Fruit fly (Drosophila melanogaster): ENCODE results near the gene CG6576.
A peak's percentile ranks its signal among the peaks of the same experiment; 100 is the strongest.

CG6576 gene

dm6 chr3L:8763037-8763454 lies 7.3 kb downstream of the CG6576 start (continued):
- TF ChIP-seq Sox100B (GFP tag; optimal IDR thresholded peaks at IDR 0.05) (no peak), HmgZ (tag; optimal IDR thresholded peaks at IDR 0.05) (no peak), Poxn (GFP tag; IDR thresholded peaks at IDR 0.05) (no peak), ranshi (GFP tag; IDR thresholded peaks at IDR 0.05) (0 out of 2 replicates have a peak, but pooled peaks have one; percentile 33), CG10431 (GFP tag; optimal IDR thresholded peaks at IDR 0.05) (no peak), CG16863 (GFP tag; optimal IDR thresholded peaks at IDR 0.05) (peak; percentile 24), gro (GFP tag; optimal IDR thresholded peaks at IDR 0.05) (no peak), CG9609 (GFP tag; optimal IDR thresholded peaks at IDR 0.05) (peak; percentile 16), CG10565 (GFP tag; optimal IDR thresholded peaks at IDR 0.05) (no peak), unpg (GFP tag; optimal IDR thresholded peaks at IDR 0.05) (peak; percentile 45), CG10209 (GFP tag; optimal IDR thresholded peaks at IDR 0.05) (peak; percentile 42), CG18011 (GFP tag; optimal IDR thresholded peaks at IDR 0.05) (no peak), CG7357 (GFP tag; IDR thresholded peaks at IDR 0.05) (no peak), CG12299 (tag; optimal IDR thresholded peaks at IDR 0.05) (no peak), Adf1 (GFP tag; IDR thresholded peaks at IDR 0.05) (0 out of 2 replicates have a peak, but pooled peaks have one; percentile 18), pnt (GFP tag; optimal IDR thresholded peaks at IDR 0.05) (no peak), CG3847 (GFP tag; IDR thresholded peaks at IDR 0.05) (peak; percentile 51; the same call in 1 of the 2 replicates), crol (GFP tag; IDR thresholded peaks at IDR 0.05) (peak; percentile 56), Med (GFP tag) (peak; percentile 54), Dref (GFP tag; IDR thresholded peaks at IDR 0.05) (no peak), mld (GFP tag; IDR thresholded peaks at IDR 0.05; ENCODE audit: partially characterized antibody) (0 out of 3 replicates have a peak, but pooled peaks have one; percentile 17), CrebB (tag; optimal IDR thresholded peaks at IDR 0.05) (no peak), jing (GFP tag; optimal IDR thresholded peaks at IDR 0.05) (no peak), CG8281 (tag; optimal IDR thresholded peaks at IDR 0.05) (no peak), jigr1 (GFP tag; IDR thresholded peaks at IDR 0.05) (no peak), Spps (tag; optimal IDR thresholded peaks at IDR 0.05) (no peak), D19A (tag; optimal IDR thresholded peaks at IDR 0.05) (peak; percentile 3), tap (tag; optimal IDR thresholded peaks at IDR 0.05) (no peak), CG30020 (tag; optimal IDR thresholded peaks at IDR 0.05) (no peak), Ravus (GFP tag; IDR thresholded peaks at IDR 0.05) (no peak), E2f2 (GFP tag; IDR thresholded peaks at IDR 0.05) (peak; percentile 38; the same call in 1 of the 2 replicates), CoRest (tag; optimal IDR thresholded peaks at IDR 0.05) (peak; percentile 55), Hr78 (GFP tag; optimal IDR thresholded peaks at IDR 0.05) (no peak), Nf-YA (GFP tag; IDR thresholded peaks at IDR 0.05) (no peak), ara (GFP tag; IDR thresholded peaks at IDR 0.05) (peak; percentile 15; the same call in 1 of the 2 replicates), Ssrp (tag; optimal IDR thresholded peaks at IDR 0.05) (peak; percentile 46), Lim3 (GFP tag; IDR thresholded peaks at IDR 0.05) (no peak), CG11085 (GFP tag; IDR thresholded peaks at IDR 0.05) (0 out of 2 replicates have a peak, but pooled peaks have one; percentile 44), CG7372 (GFP tag; IDR thresholded peaks at IDR 0.05) (0 out of 2 replicates have a peak, but pooled peaks have one; percentile 23), fd64A (GFP tag; optimal IDR thresholded peaks at IDR 0.05) (no peak), tna (GFP tag; IDR thresholded peaks at IDR 0.05; ENCODE audit: partially characterized antibody) (peak; percentile 91), CG13624 (GFP tag; optimal IDR thresholded peaks at IDR 0.05) (no peak), Hr51 (GFP tag; optimal IDR thresholded peaks at IDR 0.05) (peak in 1 of 2 experiments; percentile 66), so (GFP tag; IDR thresholded peaks at IDR 0.05) (peak; percentile 64), CG7786 (GFP tag; optimal IDR thresholded peaks at IDR 0.05) (peak; percentile 10), Sry-β (GFP tag; optimal IDR thresholded peaks at IDR 0.05) (no peak), h (optimal IDR thresholded peaks at IDR 0.05) (no peak), Hmr (GFP tag; optimal IDR thresholded peaks at IDR 0.05) (peak; percentile 42), Abd-B (GFP tag; optimal IDR thresholded peaks at IDR 0.05) (no peak), Scr (GFP tag; IDR thresholded peaks at IDR 0.05; ENCODE audit: partially characterized antibody) (peak; percentile 59), Oli (tag; optimal IDR thresholded peaks at IDR 0.05) (peak; percentile 32)
